Worm (Caenorhabditis elegans) whole organism, midembryonic: ENCODE data around the gene nhr-135.
"Not testable (repeated sequence)": the region's sequence is repeated elsewhere in the genome, so short reads cannot be mapped to it uniquely, and the experiment has no call there.

Experiments used
- T22C8.4 ChIP-seq: fragments of 200-800 bp; sonication (Bioruptor generic); IDR thresholded peaks from 2 replicates; pipeline ENCODE4 v1.3.6; 2022; ENCODE audit warnings: missing genetic modification characterization, missing compliant biosample characterization
- cog-1 ChIP-seq: sonication (generic microtip); optimal IDR thresholded peaks from 2 replicates; lab custom pipeline; 2016; ENCODE audit warnings: missing genetic modification characterization, missing compliant biosample characterization
- flt-1 ChIP-seq: fragments of 200-800 bp; sonication (Bioruptor generic); IDR thresholded peaks from 2 replicates; pipeline ENCODE4 v1.3.6; 2022; ENCODE audit warnings: missing genetic modification characterization, missing compliant biosample characterization
- klf-2 ChIP-seq: fragments of 200-800 bp; sonication (Bioruptor generic); conservative IDR thresholded peaks from 2 replicates; pipeline ENCODE4 v1.3.6; 2022; ENCODE audit warnings: missing genetic modification reagents, missing genetic modification characterization, missing compliant biosample characterization
- med-1 ChIP-seq: sonication (generic microtip); optimal IDR thresholded peaks from 2 replicates; lab custom pipeline; 2017; ENCODE audit warnings: missing genetic modification characterization, mild to moderate bottlenecking, missing compliant biosample characterization, antibody characterized with exemption, missing genetic modification reagents; ENCODE audit not compliant: insufficient read depth
- ref-1 ChIP-seq: fragments of 200-800 bp; sonication (Bioruptor generic); conservative IDR thresholded peaks from 2 replicates; pipeline ENCODE4 v1.3.6; 2022; ENCODE audit warnings: missing genetic modification reagents, missing genetic modification characterization, missing compliant biosample characterization
- tab-1 ChIP-seq: fragments of 200-800 bp; sonication (Bioruptor generic); IDR thresholded peaks from 2 replicates; pipeline ENCODE4 v1.3.6; 2022; ENCODE audit warnings: missing genetic modification characterization, missing compliant biosample characterization
- ztf-23 ChIP-seq: fragments of 200-800 bp; sonication (Bioruptor generic); IDR thresholded peaks from 2 replicates; pipeline ENCODE4 v1.3.6; 2022; ENCODE audit warnings: missing genetic modification reagents, missing genetic modification characterization, missing compliant biosample characterization
- ztf-29 ChIP-seq: fragments of 200-800 bp; sonication (Bioruptor generic); IDR thresholded peaks from 2 replicates; pipeline ENCODE4 v1.3.6; 2022; ENCODE audit warnings: missing genetic modification reagents, missing genetic modification characterization, missing compliant biosample characterization

The nhr-135 gene

DNA sequence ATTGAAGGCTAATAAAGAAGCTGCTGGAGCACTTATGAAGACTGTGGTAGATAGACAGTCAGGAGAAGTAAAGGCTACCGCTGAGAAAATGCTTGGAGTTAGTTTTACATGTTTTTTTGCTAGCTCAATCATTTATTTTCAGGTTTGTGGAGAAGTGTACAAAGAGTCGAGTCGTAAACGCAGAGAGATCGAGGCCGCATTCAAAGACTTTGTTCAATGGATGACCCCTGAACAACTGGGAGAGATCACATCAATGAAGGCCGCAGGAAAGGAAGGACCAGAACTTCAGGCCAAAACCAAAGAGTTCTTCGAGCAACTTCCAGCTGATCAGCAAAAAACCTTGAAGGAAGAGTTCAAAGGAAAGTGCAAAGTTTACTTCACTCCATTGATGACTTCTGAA is 14.8 kb downstream of the nhr-135 start:
- no peak for TF ChIP-seq med-1 (GFP tag; lab: Kevin White, UChicago)
- TF ChIP-seq ztf-29 (GFP tag; lab: Robert Waterston, UW) = no peak
- TF ChIP-seq flt-1 = no peak

DNA sequence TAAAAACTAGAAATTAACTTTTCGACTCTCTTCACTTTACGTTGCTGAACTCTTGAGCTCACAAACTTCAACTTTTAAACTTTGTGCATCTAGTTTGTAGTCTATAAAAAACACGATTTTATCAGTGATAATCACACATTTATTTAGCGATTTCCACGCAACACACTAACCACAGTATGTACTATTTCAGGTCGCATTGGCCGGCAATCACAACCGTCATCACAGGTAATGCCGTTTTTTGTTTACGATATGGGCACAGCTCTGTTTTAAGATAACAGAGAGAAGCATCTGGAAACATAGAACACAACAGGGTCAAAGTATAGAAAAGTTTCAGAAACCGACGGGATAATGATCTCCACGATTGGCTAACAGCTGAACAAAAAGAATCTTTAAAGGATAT is 17.4 kb downstream of the nhr-135 start:
- TF ChIP-seq flt-1 (no peak), ztf-23 (GFP tag; lab: Robert Waterston, UW) (no peak), ztf-29 (GFP tag; lab: Robert Waterston, UW) (no peak), med-1 (GFP tag; lab: Kevin White, UChicago) (no peak), ref-1 (GFP tag; lab: Robert Waterston, UW) (no peak), T22C8.4 (no peak), klf-2 (GFP tag; lab: Robert Waterston, UW) (no peak), cog-1 (tag; lab: Kevin White, UChicago) (no peak), tab-1 (GFP tag; lab: Robert Waterston, UW) (no peak)

DNA sequence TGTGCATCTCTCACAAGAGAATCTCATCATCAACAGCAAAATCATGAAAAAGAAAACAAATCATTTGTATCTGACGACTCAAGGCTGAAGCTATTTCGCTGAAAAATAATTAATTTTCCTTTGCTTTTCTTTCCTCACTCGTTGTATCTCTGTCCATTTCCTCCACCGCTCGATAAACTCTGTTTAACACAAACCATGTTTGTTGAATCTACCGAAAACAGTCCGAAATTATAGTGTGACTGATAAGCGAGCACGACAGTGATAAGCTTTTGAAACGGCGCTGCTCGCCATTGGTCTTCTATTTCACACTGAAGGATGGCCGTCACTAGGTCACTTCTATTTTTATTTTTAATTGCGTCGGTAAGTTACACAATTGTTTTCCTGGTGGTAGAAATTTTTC is 17.9 kb downstream of the nhr-135 start, which contains the start of gene npa-1:
Gene npa-1, plus strand, starts transcription at position 142 of the 400 bp plus-strand sequence.
- TF ChIP-seq med-1 (GFP tag; lab: Kevin White, UChicago) = no peak
- no peak for TF ChIP-seq ztf-23 (GFP tag; lab: Robert Waterston, UW)
- no peak for TF ChIP-seq flt-1
- no peak for TF ChIP-seq ref-1 (GFP tag; lab: Robert Waterston, UW)
- TF ChIP-seq tab-1 (GFP tag; lab: Robert Waterston, UW) = no peak
- TF ChIP-seq cog-1 (tag; lab: Kevin White, UChicago) = no peak
- no peak for TF ChIP-seq ztf-29 (GFP tag; lab: Robert Waterston, UW)
- TF ChIP-seq klf-2 (GFP tag; lab: Robert Waterston, UW) = no peak
- TF ChIP-seq T22C8.4 = no peak

DNA sequence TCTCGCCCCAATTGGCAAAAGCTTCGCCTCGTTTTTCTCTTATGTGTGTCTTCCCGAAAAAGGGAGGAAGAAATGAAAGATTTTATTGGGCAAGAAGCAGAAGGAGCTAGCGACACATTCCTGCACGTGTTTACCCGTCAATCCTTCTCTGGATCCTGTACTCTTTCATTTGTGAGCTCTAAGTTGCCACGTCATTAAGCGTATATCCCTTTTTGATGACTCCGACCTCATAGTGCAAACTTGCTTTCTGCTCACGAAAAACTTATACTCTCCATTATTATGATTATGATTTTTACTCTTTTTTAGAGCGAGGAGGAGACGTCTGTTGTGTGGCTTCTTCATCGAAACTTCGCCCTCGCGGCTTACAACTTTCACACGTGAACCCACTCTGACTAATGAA is 21.3 kb downstream of the nhr-135 start, which contains the start of gene F27B10.1:
Gene F27B10.1, plus strand, starts transcription at position 301 of the 400 bp plus-strand sequence.
- TF ChIP-seq flt-1 (no peak), cog-1 (tag; lab: Kevin White, UChicago) (no peak), ztf-23 (GFP tag; lab: Robert Waterston, UW) (no peak), ref-1 (GFP tag; lab: Robert Waterston, UW) (no peak), med-1 (GFP tag; lab: Kevin White, UChicago) (no peak)

DNA sequence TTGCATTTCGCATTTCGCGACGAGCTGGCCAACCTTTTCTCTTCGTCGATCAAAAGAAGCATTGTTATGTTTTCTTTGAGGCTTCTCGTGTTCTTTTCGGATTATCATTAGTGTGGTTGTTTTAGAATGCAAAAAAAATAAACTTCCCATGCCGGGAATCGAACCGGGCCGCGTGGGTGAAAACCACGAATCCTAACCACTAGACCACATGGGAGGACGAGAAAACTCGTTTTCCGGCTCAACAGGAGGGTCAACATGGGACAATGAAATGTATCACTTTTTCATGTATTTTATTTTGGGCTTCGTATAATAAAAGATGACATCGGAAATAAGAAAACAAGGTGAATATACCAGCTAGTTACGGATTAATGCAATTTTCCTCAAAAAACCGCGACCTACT is 24.0 kb downstream of the nhr-135 start:
- TF ChIP-seq tab-1 (GFP tag; lab: Robert Waterston, UW) (no peak), T22C8.4 (no peak), klf-2 (GFP tag; lab: Robert Waterston, UW) (no peak), cog-1 (tag; lab: Kevin White, UChicago) (no peak), ztf-29 (GFP tag; lab: Robert Waterston, UW) (no peak), flt-1 (no peak), ztf-23 (GFP tag; lab: Robert Waterston, UW) (no peak), med-1 (GFP tag; lab: Kevin White, UChicago) (no peak), ref-1 (GFP tag; lab: Robert Waterston, UW) (no peak)

DNA sequence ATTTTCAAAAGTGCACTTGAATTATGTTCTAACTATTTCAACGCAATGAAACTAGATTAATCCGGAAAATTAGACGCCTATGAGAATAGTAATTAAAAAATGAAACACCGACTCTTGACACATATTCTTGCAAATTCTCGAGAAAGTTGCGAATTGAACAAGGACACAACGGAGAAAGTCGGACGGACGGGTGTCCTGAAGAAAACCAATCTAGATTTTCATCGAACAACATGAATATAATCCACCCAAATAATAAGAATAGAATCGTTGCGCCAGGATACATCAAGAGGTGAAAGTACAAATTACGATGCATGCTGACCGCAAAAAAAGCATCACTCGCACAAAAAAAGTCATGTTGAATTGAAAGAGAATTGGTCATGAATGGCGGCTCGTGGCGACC is 24.7 kb downstream of the nhr-135 start:
- TF ChIP-seq cog-1 (tag; lab: Kevin White, UChicago) (no peak), tab-1 (GFP tag; lab: Robert Waterston, UW) (no peak), klf-2 (GFP tag; lab: Robert Waterston, UW) (no peak), med-1 (GFP tag; lab: Kevin White, UChicago) (no peak), T22C8.4 (no peak), ztf-23 (GFP tag; lab: Robert Waterston, UW) (no peak), ref-1 (GFP tag; lab: Robert Waterston, UW) (no peak), flt-1 (no peak), ztf-29 (GFP tag; lab: Robert Waterston, UW) (no peak)

DNA sequence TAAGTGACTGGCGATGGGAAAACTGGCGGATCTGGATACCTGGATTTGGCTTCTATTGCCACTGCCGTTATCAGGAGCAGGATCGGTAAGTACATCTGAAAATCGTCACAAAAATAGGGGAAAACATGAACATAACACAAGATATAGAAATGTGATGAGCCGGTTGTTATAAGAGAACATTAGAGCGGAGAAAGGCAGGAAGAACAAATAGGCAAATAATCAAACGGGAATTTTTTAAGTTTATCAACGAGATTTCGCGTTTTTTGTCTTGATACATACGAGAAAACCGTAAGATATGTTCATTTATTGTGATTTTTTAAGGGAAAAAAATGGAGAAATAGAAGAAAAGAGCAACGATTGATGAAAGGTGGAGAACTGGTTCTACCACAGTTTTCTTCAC is 28.3 kb downstream of the nhr-135 start, which contains the start of gene Y57E12AR.1:
Gene Y57E12AR.1, minus strand, starts transcription at position 101 of the 400 bp plus-strand sequence.
- TF ChIP-seq ref-1 (GFP tag; lab: Robert Waterston, UW) (no peak), klf-2 (GFP tag; lab: Robert Waterston, UW) (no peak), cog-1 (tag; lab: Kevin White, UChicago) (no peak), tab-1 (GFP tag; lab: Robert Waterston, UW) (no peak), ztf-23 (GFP tag; lab: Robert Waterston, UW) (no peak), med-1 (GFP tag; lab: Kevin White, UChicago) (no peak), ztf-29 (GFP tag; lab: Robert Waterston, UW) (no peak), flt-1 (no peak), T22C8.4 (no peak)

DNA sequence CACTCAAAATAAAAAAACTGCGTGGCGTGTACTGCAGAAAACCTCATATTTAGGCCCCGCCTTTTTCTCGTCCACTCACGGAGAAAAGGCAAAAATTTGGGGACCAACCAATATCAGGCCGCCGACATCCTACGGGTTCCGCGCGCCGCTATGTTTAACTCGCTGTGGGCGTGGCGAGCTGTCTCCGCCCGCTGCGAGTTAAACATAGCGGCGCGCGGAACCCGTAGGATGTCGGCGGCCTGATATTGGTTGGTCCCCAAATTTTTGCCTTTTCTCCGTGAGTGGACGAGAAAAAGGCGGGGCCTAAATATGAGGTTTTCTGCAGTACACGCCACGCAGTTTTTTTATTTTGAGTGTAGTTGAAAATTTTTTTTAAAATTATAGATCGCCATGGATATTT is 30.8 kb downstream of the nhr-135 start, which contains the start of gene tmem-258:
Gene tmem-258, plus strand, starts transcription at position 385 of the 400 bp plus-strand sequence.
- TF ChIP-seq ztf-23 (GFP tag; lab: Robert Waterston, UW); ref-1 (GFP tag; lab: Robert Waterston, UW); flt-1: not testable (repeated sequence)

DNA sequence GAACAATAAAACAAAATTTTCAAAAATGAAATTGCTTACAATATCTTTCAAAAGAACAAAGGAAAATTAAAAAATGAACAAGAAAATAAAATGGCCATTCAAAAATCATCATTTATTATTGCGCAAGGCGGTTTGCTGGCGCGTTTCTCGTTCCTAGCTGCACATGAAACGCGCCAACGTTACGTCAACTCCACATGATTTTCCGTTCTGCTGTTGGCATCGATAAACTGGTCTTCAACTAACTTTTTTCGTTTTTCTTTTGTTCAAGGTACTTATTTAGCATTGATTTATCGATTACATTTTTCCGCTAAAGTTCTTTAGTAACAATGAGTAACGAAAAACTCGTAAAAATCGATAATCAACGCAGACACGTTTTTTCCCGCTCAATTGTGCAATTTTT is 33.2 kb downstream of the nhr-135 start, which contains the start of the genes Y57E12AL.6 and Y57E12AL.1:
Gene Y57E12AL.6, minus strand, starts transcription at position 75 of the 400 bp plus-strand sequence.
Gene Y57E12AL.1, plus strand, starts transcription at position 135 of the 400 bp plus-strand sequence.
- TF ChIP-seq ztf-23 (GFP tag; lab: Robert Waterston, UW) (peak; percentile 80), ztf-29 (GFP tag; lab: Robert Waterston, UW) (0 out of 2 replicates have a peak, but pooled peaks have one; percentile 15), med-1 (GFP tag; lab: Kevin White, UChicago) (peak; percentile 56), T22C8.4 (peak; percentile 54), ref-1 (GFP tag; lab: Robert Waterston, UW) (no peak), klf-2 (GFP tag; lab: Robert Waterston, UW) (peak; percentile 50; the same call in 1 of the 2 replicates), cog-1 (tag; lab: Kevin White, UChicago) (peak; percentile 43), flt-1 (peak; percentile 54), tab-1 (GFP tag; lab: Robert Waterston, UW) (0 out of 2 replicates have a peak, but pooled peaks have one; percentile 38)
